Fruit fly (Drosophila melanogaster) whole organism, adult: Measurements from ENCODE around the gene ebd2.

ENCODE experiments used
- CG11617 ChIP-seq: fragments of 200-800 bp; sonication (Bioruptor generic); optimal IDR thresholded peaks from 2 replicates; lab custom pipeline; 2017; ENCODE audit warnings: mild to moderate bottlenecking, missing biosample characterization, missing genetic modification reagents, missing genetic modification characterization
- CG14711 ChIP-seq: fragments of 200-800 bp; sonication (Bioruptor generic); optimal IDR thresholded peaks from 2 replicates; lab custom pipeline; 2018; ENCODE audit warnings: missing biosample characterization, mild to moderate bottlenecking, missing genetic modification characterization, moderate library complexity
- CG1620 ChIP-seq: fragments of 200-800 bp; sonication (Bioruptor generic); optimal IDR thresholded peaks from 2 replicates; lab custom pipeline; 2016; ENCODE audit warnings: missing biosample characterization, missing genetic modification characterization
- CG33017 ChIP-seq: fragments of 200-800 bp; sonication (Bioruptor generic); optimal IDR thresholded peaks from 2 replicates; lab custom pipeline; 2018; ENCODE audit warnings: missing biosample characterization, mild to moderate bottlenecking, missing genetic modification characterization, moderate library complexity
- CG7045 ChIP-seq: fragments of 200-800 bp; sonication (Bioruptor generic); optimal IDR thresholded peaks from 2 replicates; lab custom pipeline; 2017; ENCODE audit warnings: missing biosample characterization, mild to moderate bottlenecking, missing genetic modification characterization
- Clk ChIP-seq: fragments of 200-800 bp; sonication (Bioruptor generic); optimal IDR thresholded peaks from 2 replicates; lab custom pipeline; 2017; ENCODE audit warnings: missing biosample characterization, missing genetic modification characterization
- kay ChIP-seq: fragments of 200-800 bp; sonication (Bioruptor generic); peaks from one replicate; lab custom pipeline; 2016; ENCODE audit warnings: missing biosample characterization, missing genetic modification characterization, borderline replicate concordance
- ovo ChIP-seq: fragments of 200-800 bp; sonication (Bioruptor generic); optimal IDR thresholded peaks from 2 replicates; lab custom pipeline; 2016; ENCODE audit warnings: missing biosample characterization, missing genetic modification characterization
- pad ChIP-seq: fragments of 200-800 bp; sonication (Bioruptor generic); optimal IDR thresholded peaks from 3 replicates; lab custom pipeline; 2017; ENCODE audit warnings: missing biosample characterization, missing genetic modification characterization, mild to moderate bottlenecking, moderate library complexity, missing genetic modification reagents

DNA sequence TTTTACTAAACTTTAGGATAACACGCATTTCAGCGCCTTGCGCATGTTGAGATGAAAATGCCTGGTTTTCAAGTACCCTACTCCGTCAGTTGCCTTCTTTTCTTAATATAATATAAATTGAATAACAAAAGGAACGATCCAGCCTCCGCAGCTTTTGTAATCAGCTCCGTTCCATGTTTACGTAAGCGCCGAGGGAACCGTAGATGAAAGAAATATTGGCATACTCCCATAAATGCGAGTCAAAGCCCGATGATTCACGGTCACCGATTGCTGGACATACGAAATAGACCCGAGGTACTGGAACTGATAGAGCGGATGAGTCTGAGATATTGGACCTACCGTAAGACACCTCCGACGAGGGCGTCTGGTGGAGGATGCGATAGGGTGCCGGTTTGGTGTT is 6.5 kb downstream of the ebd2 start:
- no peak for TF ChIP-seq kay (GFP tag; lab: Kevin White, UChicago)
- no peak for TF ChIP-seq CG11617 (GFP tag; lab: Kevin White, UChicago)
- TF ChIP-seq Clk (GFP tag; lab: Kevin White, UChicago) = no peak
- no peak for TF ChIP-seq CG1620
- no peak for TF ChIP-seq pad (GFP tag; lab: Kevin White, UChicago)
- TF ChIP-seq CG14711 (tag; lab: Kevin White, UChicago) = no peak
- no peak for TF ChIP-seq CG33017
- no peak for TF ChIP-seq ovo
- TF ChIP-seq CG7045 (GFP tag; lab: Kevin White, UChicago) = no peak
